Worm (Caenorhabditis elegans): ENCODE data around the gene srlf-30.

ce11 chrIV:10854042-10854441, 46.1 kb upstream of the srlf-30 start:
- TF ChIP-seq ztf-23 (GFP tag; IDR thresholded peaks at IDR 0.05): no peak
- no peak for TF ChIP-seq klf-2 (GFP tag; conservative IDR thresholded peaks at IDR 0.05)
- TF ChIP-seq ref-1 (GFP tag; conservative IDR thresholded peaks at IDR 0.05): no peak
